Worm (Caenorhabditis elegans): ENCODE data around the gene fbxc-27.

The fbxc-27 gene

DNA sequence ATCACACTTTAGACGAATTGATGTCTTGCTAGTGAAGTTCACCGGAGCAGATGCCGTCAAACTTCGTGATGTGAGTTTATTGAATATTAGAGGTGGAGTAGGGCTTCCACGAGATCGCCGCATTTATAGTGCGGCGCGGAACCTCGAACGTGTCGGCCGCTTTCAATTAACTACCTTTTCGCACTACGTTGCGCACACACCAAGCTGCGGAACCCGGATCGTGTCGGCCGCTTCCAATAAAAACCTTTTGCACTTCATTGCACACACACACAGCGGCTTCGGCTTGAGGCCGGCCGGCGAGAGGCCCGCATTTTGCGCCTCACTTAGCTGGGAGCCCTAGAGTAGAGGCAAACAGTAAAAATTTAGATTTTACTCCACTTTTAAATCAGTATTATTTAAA is 4.2 kb upstream of the fbxc-27 start:
- no peak for TF ChIP-seq attf-5 (GFP tag; optimal IDR thresholded peaks at IDR 0.05)
- no peak for TF ChIP-seq sdz-38 (tag; optimal IDR thresholded peaks at IDR 0.05)
- TF ChIP-seq pbrm-1 (GFP tag; IDR thresholded peaks at IDR 0.05), result no peak
- no peak for TF ChIP-seq dox-1 (GFP tag; IDR thresholded peaks at IDR 0.05)
- no peak for TF ChIP-seq rec-8 (tag; optimal IDR thresholded peaks at IDR 0.05)
- TF ChIP-seq Y67H2A.10 (GFP tag; conservative IDR thresholded peaks at IDR 0.05), result no peak
- TF ChIP-seq F57A8.1 (GFP tag; optimal IDR thresholded peaks at IDR 0.05), result no peak
- TF ChIP-seq snpc-1.1 (tag; optimal IDR thresholded peaks at IDR 0.05; ENCODE audit: insufficient read depth), result peak; percentile 70
- TF ChIP-seq snpc-4 (GFP tag; optimal IDR thresholded peaks at IDR 0.05), result no peak
- TF ChIP-seq snpc-4 (tag; optimal IDR thresholded peaks at IDR 0.05), result peak in 2 of 4 experiments; percentile 75 to 90
- no peak for TF ChIP-seq akir-1 (GFP tag; optimal IDR thresholded peaks at IDR 0.05)
- no peak for TF ChIP-seq ceh-58 (GFP tag; IDR thresholded peaks at IDR 0.05)
- TF ChIP-seq ztf-3 (GFP tag; optimal IDR thresholded peaks at IDR 0.05), result no peak
- TF ChIP-seq zfh-2 (GFP tag; conservative IDR thresholded peaks at IDR 0.05), result peak; percentile 40; the same call in 1 of the 2 replicates
- no peak for TF ChIP-seq ztf-28 (GFP tag; IDR thresholded peaks at IDR 0.05)

DNA sequence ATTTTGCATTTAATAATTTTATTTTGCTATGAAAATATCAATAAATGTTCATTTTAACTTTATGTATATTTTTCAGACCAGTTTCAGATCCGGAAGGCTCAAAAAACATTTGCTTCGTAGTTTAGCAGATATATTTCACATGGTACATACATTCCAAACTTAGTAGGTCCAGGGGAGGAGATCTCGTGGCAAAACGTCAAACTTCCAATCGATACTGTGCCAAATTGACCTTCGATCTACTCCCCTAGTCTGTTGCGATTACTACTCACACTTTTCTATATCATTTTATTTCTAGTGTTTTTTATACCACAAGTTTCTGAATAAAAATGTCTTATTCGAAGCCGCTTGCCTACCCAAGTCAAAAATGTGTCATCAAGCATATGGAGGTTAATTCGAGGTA is 2.1 kb downstream of the fbxc-27 start, which contains the start of gene fbxc-31:
fbxc-31 (plus strand) TSS at position 301 of the 400 bp plus-strand sequence.
- TF ChIP-seq tbp1 (GFP tag; optimal IDR thresholded peaks at IDR 0.05) (no peak), C06A6.2 (GFP tag; conservative IDR thresholded peaks at IDR 0.05) (no peak), C17E4.6 (GFP tag; IDR thresholded peaks at IDR 0.05) (no peak), cebp-1 (GFP tag; IDR thresholded peaks at IDR 0.05) (no peak), cebp-1 (tag; optimal IDR thresholded peaks at IDR 0.05) (no peak), atf-7 (tag; optimal IDR thresholded peaks at IDR 0.05) (no peak), F33H1.4 (GFP tag; IDR thresholded peaks at IDR 0.05) (no peak)

DNA sequence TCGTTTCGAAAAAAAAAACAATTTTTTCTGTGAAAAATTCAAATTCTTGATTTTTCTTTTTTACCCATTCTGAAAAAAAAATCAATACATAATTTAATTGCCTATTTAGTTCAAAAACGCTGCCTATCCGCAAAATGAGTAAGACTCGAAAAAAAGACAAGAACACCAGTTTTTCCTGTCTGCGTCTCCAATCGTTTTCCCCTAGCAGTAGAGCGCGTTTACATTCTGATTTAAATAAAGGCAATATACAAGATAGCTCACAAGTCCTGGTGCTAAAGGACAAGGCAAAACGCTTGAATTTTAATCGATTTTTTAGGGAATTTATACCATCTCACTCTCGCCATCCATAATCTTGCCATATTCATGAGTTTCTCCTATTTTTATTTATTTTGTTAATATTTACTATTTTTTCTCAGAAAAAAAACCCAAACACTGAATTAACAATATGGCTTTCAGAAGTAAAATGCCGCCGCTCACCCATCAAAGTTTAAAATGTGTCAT is 3.7 kb downstream of the fbxc-27 start, which contains the start of gene fbxc-33:
fbxc-33 (plus strand) TSS at position 451 of the 501 bp plus-strand sequence.
- TF ChIP-seq mcd-1 (GFP tag; IDR thresholded peaks at IDR 0.05), result peak; percentile 75
- TF ChIP-seq sea-2 (GFP tag; IDR thresholded peaks at IDR 0.05), result no peak

DNA sequence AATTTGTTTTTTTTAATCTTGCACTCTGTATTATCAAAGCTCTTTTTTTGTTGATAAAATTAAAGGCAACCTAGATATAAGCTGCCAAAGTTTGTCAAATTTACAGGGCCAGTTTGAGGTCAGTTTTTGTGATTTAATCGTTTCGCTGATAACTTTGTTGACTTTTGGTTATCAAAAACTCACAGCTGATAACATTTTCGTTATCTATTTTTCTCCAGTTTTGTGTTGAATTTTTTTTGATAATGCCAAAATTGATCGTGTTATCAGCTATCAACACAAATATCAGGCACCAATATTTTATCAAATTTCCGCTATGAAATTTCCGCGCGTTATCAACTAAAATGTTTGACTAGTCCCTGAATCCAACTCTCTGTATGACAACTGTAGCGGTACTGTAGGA is 5.6 kb downstream of the fbxc-27 start:
- peak; percentile 95 for TF ChIP-seq nhr-80 (tag; optimal IDR thresholded peaks at IDR 0.05)
- no peak for TF ChIP-seq cebp-1 (GFP tag; IDR thresholded peaks at IDR 0.05)
- no peak for TF ChIP-seq cebp-1 (tag; optimal IDR thresholded peaks at IDR 0.05)
- no peak for TF ChIP-seq Y53G8AR.9 (GFP tag; conservative IDR thresholded peaks at IDR 0.05)
- peak; percentile 94 for TF ChIP-seq ets-4 (GFP tag; optimal IDR thresholded peaks at IDR 0.05)
- peak; percentile 48 for TF ChIP-seq atf-7 (tag; optimal IDR thresholded peaks at IDR 0.05)
- peak; percentile 67 for TF ChIP-seq ztf-22 (GFP tag; optimal IDR thresholded peaks at IDR 0.05)
- no peak for TF ChIP-seq attf-6 (GFP tag; IDR thresholded peaks at IDR 0.05)
- TF ChIP-seq mcd-1 (GFP tag; IDR thresholded peaks at IDR 0.05), result peak; percentile 35; the same call in 1 of the 2 replicates
- TF ChIP-seq somi-1 (GFP tag; optimal IDR thresholded peaks at IDR 0.05), result no peak
- no peak for TF ChIP-seq F37B4.10 (GFP tag; IDR thresholded peaks at IDR 0.05)
- TF ChIP-seq pha-4 (tag; optimal IDR thresholded peaks at IDR 0.05), result peak; percentile 89
- TF ChIP-seq dox-1 (GFP tag; IDR thresholded peaks at IDR 0.05), result peak; percentile 63

DNA sequence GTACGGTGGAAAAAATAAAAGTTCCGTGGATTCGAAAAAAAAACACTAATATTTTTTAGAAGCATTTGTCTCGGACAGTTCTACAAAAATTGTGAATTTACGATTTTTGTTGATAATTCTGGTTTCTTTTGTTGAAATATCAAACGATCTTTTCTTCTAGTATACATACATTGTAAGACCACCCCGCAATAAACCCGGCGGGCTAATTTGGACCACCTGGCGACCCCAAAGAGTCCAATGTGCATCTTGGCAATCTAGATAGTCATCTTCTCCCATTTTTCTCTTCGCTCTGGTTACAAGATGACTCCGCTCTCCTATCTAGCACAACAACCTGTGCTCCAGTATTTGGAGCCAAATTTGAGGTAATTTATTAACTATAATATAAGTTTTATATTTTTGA is 6.2 kb downstream of the fbxc-27 start, which contains the start of gene fbxc-29:
fbxc-29 (plus strand) TSS at position 301 of the 400 bp plus-strand sequence.
- TF ChIP-seq egrh-3 (GFP tag; IDR thresholded peaks at IDR 0.05) (no peak), attf-6 (GFP tag; IDR thresholded peaks at IDR 0.05) (no peak), T26A5.8 (tag; optimal IDR thresholded peaks at IDR 0.05) (no peak), nfyb-1 (GFP tag; IDR thresholded peaks at IDR 0.05) (no peak), Y95B8A.8 (GFP tag; IDR thresholded peaks at IDR 0.05) (no peak), ceh-58 (GFP tag; IDR thresholded peaks at IDR 0.05) (no peak)

Measured in whole organism, young adult.